Worm (Caenorhabditis elegans) whole organism, midembryonic: ENCODE data around the gene lpl-1.

ENCODE experiments used
- cog-1 ChIP-seq: sonication (generic microtip); optimal IDR thresholded peaks from 2 replicates; lab custom pipeline; 2016; ENCODE audit warnings: missing genetic modification characterization, missing compliant biosample characterization
- flt-1 ChIP-seq: fragments of 200-800 bp; sonication (Bioruptor generic); IDR thresholded peaks from 2 replicates; pipeline ENCODE4 v1.3.6; 2022; ENCODE audit warnings: missing genetic modification characterization, missing compliant biosample characterization
- ref-1 ChIP-seq: fragments of 200-800 bp; sonication (Bioruptor generic); conservative IDR thresholded peaks from 2 replicates; pipeline ENCODE4 v1.3.6; 2022; ENCODE audit warnings: missing genetic modification reagents, missing genetic modification characterization, missing compliant biosample characterization

- no peak for TF ChIP-seq flt-1 (GFP tag; lab: Robert Waterston, UW)
- no peak for TF ChIP-seq cog-1 (tag; lab: Kevin White, UChicago)
- no peak for TF ChIP-seq ref-1 (GFP tag; lab: Robert Waterston, UW)
These were observed 14.5 kb downstream of the lpl-1 start for ce11 chrIV:9079330-9079729.
